Fruit fly (Drosophila melanogaster) whole organism, embryonic: ENCODE measurements around the gene CG31244.
A peak's percentile ranks its signal among the peaks of the same experiment; 100 is the strongest.

Experiments
- CG10147 ChIP-seq: fragments of 200-800 bp; sonication (Bioruptor generic); optimal IDR thresholded peaks from 2 replicates; lab custom pipeline; 2019; ENCODE audit warnings: missing biosample characterization, mild to moderate bottlenecking, missing genetic modification characterization, moderate library complexity
- CG1024 ChIP-seq: fragments of 200-800 bp; sonication (Bioruptor generic); IDR thresholded peaks from 2 replicates; pipeline ENCODE4 v1.3.6; 2022; ENCODE audit warnings: missing biosample characterization, missing genetic modification characterization
- CG11398 ChIP-seq: fragments of 200-800 bp; sonication (Bioruptor generic); optimal IDR thresholded peaks from 2 replicates; lab custom pipeline; 2016; ENCODE audit warnings: missing biosample characterization, missing genetic modification characterization
- CG11504 ChIP-seq: fragments of 200-800 bp; sonication (Bioruptor generic); optimal IDR thresholded peaks from 3 replicates; lab custom pipeline; 2019; ENCODE audit warnings: missing biosample characterization, mild to moderate bottlenecking, missing genetic modification characterization, moderate library complexity
- CG13296 ChIP-seq: fragments of 200-800 bp; sonication (Bioruptor generic); optimal IDR thresholded peaks from 3 replicates; lab custom pipeline; 2018; ENCODE audit warnings: missing biosample characterization, mild to moderate bottlenecking, missing genetic modification characterization
- CG17186 ChIP-seq: fragments of 200-800 bp; sonication (Bioruptor generic); optimal IDR thresholded peaks from 3 replicates; lab custom pipeline; 2017; ENCODE audit warnings: missing biosample characterization, missing genetic modification reagents, missing genetic modification characterization
- CG18599 ChIP-seq: fragments of 200-800 bp; sonication (Bioruptor generic); optimal IDR thresholded peaks from 3 replicates; lab custom pipeline; 2017; ENCODE audit warnings: missing biosample characterization, missing genetic modification characterization, mild to moderate bottlenecking, moderate library complexity, missing genetic modification reagents
- CG2202 ChIP-seq: fragments of 200-800 bp; sonication (Bioruptor generic); optimal IDR thresholded peaks from 2 replicates; lab custom pipeline; 2018; ENCODE audit warnings: missing biosample characterization, mild to moderate bottlenecking, missing genetic modification characterization
- CG2889 ChIP-seq: fragments of 200-800 bp; sonication (Bioruptor generic); IDR thresholded peaks from 3 replicates; pipeline ENCODE4 v1.3.6; 2022; ENCODE audit warnings: missing biosample characterization, missing genetic modification characterization
- CG30403 ChIP-seq: fragments of 200-800 bp; sonication (Bioruptor generic); optimal IDR thresholded peaks from 3 replicates; lab custom pipeline; 2016; ENCODE audit warnings: missing biosample characterization, missing genetic modification characterization
- CG33557 ChIP-seq: fragments of 200-800 bp; sonication (Bioruptor generic); optimal IDR thresholded peaks from 2 replicates; lab custom pipeline; 2019; ENCODE audit warnings: missing biosample characterization, mild to moderate bottlenecking, missing genetic modification characterization, moderate library complexity
- CG6791 ChIP-seq: fragments of 200-800 bp; sonication (Bioruptor generic); IDR thresholded peaks from 3 replicates; pipeline ENCODE4 v1.3.6; 2022; ENCODE audit warnings: missing biosample characterization, missing genetic modification characterization; ENCODE audit not compliant: partially characterized antibody
- CG7987 ChIP-seq: fragments of 200-800 bp; sonication (Bioruptor generic); optimal IDR thresholded peaks from 2 replicates; lab custom pipeline; 2018; ENCODE audit warnings: missing biosample characterization, mild to moderate bottlenecking, missing genetic modification characterization, moderate library complexity
- CG8765 ChIP-seq: fragments of 200-800 bp; sonication (Bioruptor generic); IDR thresholded peaks from 2 replicates; pipeline ENCODE4 v1.3.6; 2022; ENCODE audit warnings: missing biosample characterization, missing genetic modification characterization
- CHES-1-like ChIP-seq: fragments of 200-800 bp; sonication (Bioruptor generic); optimal IDR thresholded peaks from 2 replicates; lab custom pipeline; 2016; ENCODE audit warnings: missing biosample characterization, missing genetic modification characterization
- CoRest ChIP-seq: fragments of 200-800 bp; sonication (Bioruptor generic); optimal IDR thresholded peaks from 3 replicates; lab custom pipeline; 2018; ENCODE audit warnings: missing biosample characterization, mild to moderate bottlenecking, missing genetic modification characterization, moderate library complexity
- GATAe ChIP-seq: fragments of 200-800 bp; sonication (Bioruptor generic); conservative IDR thresholded peaks from 2 replicates; pipeline ENCODE4 v1.3.6; 2022; ENCODE audit warnings: missing biosample characterization, missing genetic modification characterization
- Gsc ChIP-seq: fragments of 200-800 bp; sonication (Bioruptor generic); IDR thresholded peaks from 2 replicates; pipeline ENCODE4 v1.3.6; 2022; ENCODE audit warnings: missing biosample characterization, missing genetic modification characterization
- H2.0 ChIP-seq: fragments of 200-800 bp; sonication (Bioruptor generic); IDR thresholded peaks from 2 replicates; pipeline ENCODE4 v1.3.6; 2022; ENCODE audit warnings: missing biosample characterization, missing genetic modification characterization
- HLH4C ChIP-seq: fragments of 200-800 bp; sonication (Bioruptor generic); IDR thresholded peaks from 3 replicates; pipeline ENCODE4 v1.3.6; 2022; ENCODE audit warnings: missing biosample characterization, missing genetic modification characterization; ENCODE audit not compliant: partially characterized antibody
- HLH54F ChIP-seq: fragments of 200-800 bp; sonication (Bioruptor generic); optimal IDR thresholded peaks from 3 replicates; lab custom pipeline; 2016; ENCODE audit warnings: missing biosample characterization, missing genetic modification characterization
- HLHmδ ChIP-seq: fragments of 200-800 bp; sonication (Bioruptor generic); optimal IDR thresholded peaks from 2 replicates; lab custom pipeline; 2018; ENCODE audit warnings: missing biosample characterization, mild to moderate bottlenecking, missing genetic modification characterization, moderate library complexity
- Lpt ChIP-seq: fragments of >200 bp; optimal IDR thresholded peaks from 2 replicates; lab custom pipeline; 2018; ENCODE audit warnings: missing biosample characterization, missing genetic modification characterization
- Mad ChIP-seq: fragments of 200-800 bp; sonication (Bioruptor generic); optimal IDR thresholded peaks from 2 replicates; lab custom pipeline; 2016; ENCODE audit warnings: missing biosample characterization, missing genetic modification characterization
- Optix ChIP-seq: fragments of 200-800 bp; sonication (Bioruptor generic); IDR thresholded peaks from 3 replicates; pipeline ENCODE4 v1.3.6; 2022; ENCODE audit warnings: missing biosample characterization, missing genetic modification characterization
- Side ChIP-seq: fragments of 200-800 bp; sonication (Bioruptor generic); optimal IDR thresholded peaks from 2 replicates; lab custom pipeline; 2016; ENCODE audit warnings: missing biosample characterization, missing genetic modification characterization
- Sry-β ChIP-seq: fragments of 200-800 bp; sonication (Bioruptor generic); optimal IDR thresholded peaks from 2 replicates; lab custom pipeline; 2018; ENCODE audit warnings: missing biosample characterization, mild to moderate bottlenecking, missing genetic modification characterization, moderate library complexity
- Taf1 ChIP-seq: fragments of 200-800 bp; sonication (Bioruptor generic); IDR thresholded peaks from 2 replicates; pipeline ENCODE4 v1.3.6; 2022; ENCODE audit warnings: missing biosample characterization, missing genetic modification characterization
- Xrp1 ChIP-seq: fragments of 200-800 bp; sonication (Bioruptor generic); IDR thresholded peaks from 2 replicates; pipeline ENCODE4 v1.3.6; 2022; ENCODE audit warnings: missing biosample characterization, missing genetic modification characterization
- ab ChIP-seq: fragments of 200-800 bp; sonication (Bioruptor generic); optimal IDR thresholded peaks from 2 replicates; lab custom pipeline; 2016; ENCODE audit warnings: missing biosample characterization, missing genetic modification characterization
- ara ChIP-seq: fragments of 200-800 bp; sonication (Bioruptor generic); IDR thresholded peaks from 2 replicates; pipeline ENCODE4 v1.3.6; 2022; ENCODE audit warnings: missing biosample characterization, missing genetic modification characterization
- bsh ChIP-seq, 2 experiments: fragments of 200-800 bp; sonication (Bioruptor generic); optimal IDR thresholded peaks; 2 replicates each; lab custom pipeline; 2017 to 2018; ENCODE audit warnings: mild to moderate bottlenecking in 2 of 2, missing biosample characterization in 2 of 2, missing genetic modification characterization in 2 of 2, moderate library complexity in 1 of 2
- croc ChIP-seq: fragments of 200-800 bp; sonication (Bioruptor generic); conservative IDR thresholded peaks from 3 replicates; pipeline ENCODE4 v1.3.6; 2022; ENCODE audit warnings: missing biosample characterization, missing genetic modification characterization
- crp ChIP-seq, 2 experiments: fragments of 200-800 bp; sonication (Bioruptor generic); optimal IDR thresholded peaks; 2 replicates in 1 of 2; 3 replicates in 1 of 2; lab custom pipeline; 2017; ENCODE audit warnings: missing biosample characterization in 2 of 2, missing genetic modification characterization in 2 of 2, mild to moderate bottlenecking in 1 of 2, moderate library complexity in 1 of 2
- danr ChIP-seq: fragments of 200-800 bp; sonication (Bioruptor generic); IDR thresholded peaks from 2 replicates; pipeline ENCODE4 v1.3.6; 2022; ENCODE audit warnings: missing biosample characterization, missing genetic modification characterization
- exex ChIP-seq: fragments of 200-800 bp; sonication (Bioruptor generic); optimal IDR thresholded peaks from 4 replicates; lab custom pipeline; 2018; ENCODE audit warnings: missing biosample characterization, mild to moderate bottlenecking, missing genetic modification characterization, moderate library complexity
- fru ChIP-seq: fragments of >200 bp; optimal IDR thresholded peaks from 2 replicates; lab custom pipeline; 2017
- ftz-f1 ChIP-seq: fragments of 200-800 bp; sonication (Bioruptor generic); optimal IDR thresholded peaks from 2 replicates; lab custom pipeline; 2016; ENCODE audit warnings: missing biosample characterization, missing genetic modification characterization
- lab ChIP-seq: fragments of 200-800 bp; sonication (Bioruptor generic); optimal IDR thresholded peaks from 3 replicates; lab custom pipeline; 2017; ENCODE audit warnings: missing biosample characterization, missing genetic modification characterization, mild to moderate bottlenecking, moderate library complexity, missing genetic modification reagents
- luna ChIP-seq: fragments of 200-800 bp; sonication (Bioruptor generic); optimal IDR thresholded peaks from 2 replicates; lab custom pipeline; 2016; ENCODE audit warnings: missing biosample characterization, missing genetic modification characterization
- pzg ChIP-seq: fragments of 200-800 bp; sonication (Bioruptor generic); optimal IDR thresholded peaks from 3 replicates; lab custom pipeline; 2018; ENCODE audit warnings: missing biosample characterization, mild to moderate bottlenecking, missing genetic modification characterization, moderate library complexity
- repo ChIP-seq: fragments of 200-800 bp; sonication (Bioruptor generic); optimal IDR thresholded peaks from 2 replicates; lab custom pipeline; 2016; ENCODE audit warnings: missing biosample characterization, missing genetic modification characterization
- ro ChIP-seq: fragments of 200-800 bp; sonication (Bioruptor generic); IDR thresholded peaks from 2 replicates; pipeline ENCODE4 v1.3.6; 2022; ENCODE audit warnings: missing biosample characterization, missing genetic modification characterization
- sima ChIP-seq: fragments of 200-800 bp; sonication (Bioruptor generic); optimal IDR thresholded peaks from 2 replicates; lab custom pipeline; 2016; ENCODE audit warnings: missing biosample characterization, missing genetic modification characterization
- stc ChIP-seq: fragments of 200-800 bp; sonication (Bioruptor generic); IDR thresholded peaks from 2 replicates; pipeline ENCODE4 v1.3.6; 2022; ENCODE audit warnings: missing biosample characterization, missing genetic modification characterization
- sug ChIP-seq: fragments of 200-800 bp; optimal IDR thresholded peaks from 2 replicates; lab custom pipeline; 2019; ENCODE audit warnings: missing biosample characterization, mild to moderate bottlenecking, missing genetic modification characterization, moderate library complexity
- tap ChIP-seq: fragments of 200-800 bp; optimal IDR thresholded peaks from 3 replicates; lab custom pipeline; 2019; ENCODE audit warnings: missing biosample characterization, mild to moderate bottlenecking, missing genetic modification characterization, moderate library complexity
- tna ChIP-seq: fragments of 200-800 bp; sonication (Bioruptor generic); IDR thresholded peaks from 2 replicates; pipeline ENCODE4 v1.3.6; 2022; ENCODE audit warnings: missing biosample characterization, missing genetic modification characterization; ENCODE audit not compliant: partially characterized antibody
- ttk ChIP-seq: fragments of 200-800 bp; sonication (Bioruptor generic); IDR thresholded peaks from 2 replicates; pipeline ENCODE4 v2.1.2; 2022; ENCODE audit warnings: missing biosample characterization, missing genetic modification characterization
- tx ChIP-seq: fragments of 200-800 bp; sonication (Bioruptor generic); optimal IDR thresholded peaks from 2 replicates; lab custom pipeline; 2016; ENCODE audit warnings: missing biosample characterization, missing genetic modification characterization
- vvl ChIP-seq: fragments of 200-800 bp; sonication (Bioruptor generic); IDR thresholded peaks from 2 replicates; pipeline ENCODE4 v1.3.6; 2022; ENCODE audit warnings: missing biosample characterization, missing genetic modification characterization

Gene CG31244

dm6 chr3R:19403096-19403515, 4.7 kb upstream of the CG31244 start, which contains the start of the genes Ino80 and Aptx (continued):
- TF ChIP-seq Mad (GFP tag; lab: Kevin White, UChicago) (peak; percentile 94), CG7987 (GFP tag; lab: Kevin White, UChicago) (peak; percentile 89), danr (GFP tag; lab: Robert Waterston, UW) (peak; percentile 89), tna (GFP tag; lab: Robert Waterston, UW) (peak; percentile 88), CHES-1-like (peak; percentile 96), Taf1 (GFP tag; lab: Robert Waterston, UW) (peak; percentile 86), ttk (GFP tag; lab: Robert Waterston, UW) (peak; percentile 93), CG1024 (peak; percentile 78), CoRest (tag; lab: Kevin White, UChicago) (peak; percentile 97), GATAe (GFP tag; lab: Robert Waterston, UW) (peak; percentile 76; the same call in 1 of the 2 replicates), CG30403 (GFP tag; lab: Kevin White, UChicago) (peak; percentile 98), bsh (GFP tag; optimal IDR thresholded peaks at IDR 0.05; lab: Kevin White, UChicago) (peak in 1 of 2 experiments; percentile 94), CG18599 (GFP tag; lab: Kevin White, UChicago) (peak; percentile 93), CG13296 (GFP tag; lab: Kevin White, UChicago) (no peak), fru (lab: Kevin White, UChicago) (no peak), Side (GFP tag; lab: Kevin White, UChicago) (peak; percentile 88), CG17186 (GFP tag; lab: Kevin White, UChicago) (peak; percentile 78), crp (GFP tag; optimal IDR thresholded peaks at IDR 0.05; lab: Kevin White, UChicago) (peak; percentile 84 to 92), ab (GFP tag; lab: Kevin White, UChicago) (peak; percentile 77), HLH4C (GFP tag; lab: Robert Waterston, UW) (peak; percentile 88), HLHmδ (no peak), exex (peak; percentile 62), tx (GFP tag; lab: Kevin White, UChicago) (peak; percentile 95), Optix (GFP tag; lab: Robert Waterston, UW) (peak; percentile 80; the same call in 2 of the 3 replicates), CG6791 (GFP tag; lab: Robert Waterston, UW) (peak; percentile 95), stc (peak; percentile 93), HLH54F (peak; percentile 96), Sry-β (peak; percentile 37), Gsc (GFP tag; lab: Robert Waterston, UW) (peak; percentile 75), ro (peak; percentile 88), sug (tag; lab: Kevin White, UChicago) (no peak), luna (GFP tag; lab: Kevin White, UChicago) (peak; percentile 76), vvl (peak; percentile 97), H2.0 (GFP tag; lab: Robert Waterston, UW) (peak; percentile 89), CG33557 (GFP tag; lab: Kevin White, UChicago) (peak; percentile 89), tap (peak; percentile 83), CG2202 (tag; lab: Kevin White, UChicago) (peak; percentile 86), CG11504 (tag; lab: Kevin White, UChicago) (peak; percentile 94), CG2889 (GFP tag; lab: Robert Waterston, UW) (peak; percentile 92), Xrp1 (peak; percentile 97), lab (peak; percentile 95), ftz-f1 (GFP tag; lab: Kevin White, UChicago) (no peak), croc (GFP tag; lab: Robert Waterston, UW) (peak; percentile 89), sima (peak; percentile 75), Lpt (GFP tag; lab: Kevin White, UChicago) (no peak), CG10147 (GFP tag; lab: Kevin White, UChicago) (no peak), CG8765 (GFP tag; lab: Robert Waterston, UW) (peak; percentile 88), pzg (GFP tag; lab: Kevin White, UChicago) (peak; percentile 77), repo (peak; percentile 77), CG11398 (GFP tag; lab: Kevin White, UChicago) (peak; percentile 83), ara (GFP tag; lab: Robert Waterston, UW) (peak; percentile 90)
